Worm (Caenorhabditis elegans): Measurements from ENCODE around the gene epg-6.

DNA sequence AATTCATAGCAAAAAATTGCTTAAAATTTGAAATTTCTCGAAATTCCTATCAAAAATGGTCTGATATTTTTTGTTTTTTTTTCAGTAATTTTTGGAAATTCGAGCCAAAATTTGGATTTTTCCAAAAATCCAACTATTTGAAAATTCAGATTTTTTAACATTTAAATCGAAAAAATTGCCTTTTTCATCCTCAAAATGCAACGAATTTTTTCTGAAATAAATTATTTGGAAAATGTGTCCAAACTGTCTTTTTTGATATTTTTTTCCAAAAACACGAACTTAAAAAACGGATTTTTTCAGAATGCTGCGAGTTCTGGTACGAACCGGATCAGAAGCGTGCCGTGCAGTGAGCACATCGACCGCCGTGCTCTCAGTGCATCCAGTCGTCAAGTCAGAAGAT lies 15.2 kb upstream of the epg-6 start, which contains the start of gene mrpl-22:
- TF ChIP-seq drap-1 (GFP tag; optimal IDR thresholded peaks at IDR 0.05) (no peak), nhr-28 (tag; optimal IDR thresholded peaks at IDR 0.05) (no peak), tbx-8 (GFP tag; optimal IDR thresholded peaks at IDR 0.05) (no peak), zip-8 (tag; optimal IDR thresholded peaks at IDR 0.05) (no peak), ztf-11 (tag; optimal IDR thresholded peaks at IDR 0.05) (no peak), elt-1 (tag; optimal IDR thresholded peaks at IDR 0.05; ENCODE audit: borderline replicate concordance, insufficient read depth) (no peak)
